Fruit fly (Drosophila melanogaster): ENCODE results near the gene Orct.

Orct gene

DNA sequence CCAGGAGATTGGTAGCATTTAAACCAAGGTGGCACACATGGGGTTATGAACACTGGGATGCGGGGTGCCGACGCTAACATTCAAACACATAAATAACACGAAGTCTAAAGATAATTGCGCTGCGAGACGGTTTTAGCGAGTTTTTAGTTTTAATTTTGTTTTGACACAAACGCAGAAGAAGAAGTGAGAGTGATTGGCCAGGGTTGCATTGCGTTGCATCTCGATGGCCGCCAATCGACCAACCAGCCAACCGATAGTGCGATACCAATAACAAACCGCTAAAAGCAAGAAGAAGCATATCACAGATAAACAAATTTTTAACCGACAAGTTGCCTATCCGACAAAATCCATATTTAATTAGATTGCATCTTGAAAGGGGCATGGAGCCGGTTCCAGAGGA is 49.3 kb upstream of the Orct start, which contains the start of the genes Spps and CG13609 (continued):
- TF ChIP-seq CG33557 (GFP tag; optimal IDR thresholded peaks at IDR 0.05), result peak; percentile 46
- peak; percentile 93 for TF ChIP-seq inv (GFP tag; IDR thresholded peaks at IDR 0.05; ENCODE audit: partially characterized antibody)
- no peak for TF ChIP-seq Oaz (GFP tag; IDR thresholded peaks at IDR 0.05)
- TF ChIP-seq slp2 (GFP tag; optimal IDR thresholded peaks at IDR 0.05), result no peak
- peak; percentile 83 for TF ChIP-seq unc-4 (GFP tag; IDR thresholded peaks at IDR 0.05; ENCODE audit: partially characterized antibody)
- no peak for TF ChIP-seq jigr1 (GFP tag; IDR thresholded peaks at IDR 0.05)
- 0 out of 2 replicates have a peak, but pooled peaks have one; percentile 5 for TF ChIP-seq CG14441 (GFP tag; IDR thresholded peaks at IDR 0.05)
- peak; percentile 28; the same call in 1 of the 2 replicates for TF ChIP-seq ranshi (GFP tag; IDR thresholded peaks at IDR 0.05)
- TF ChIP-seq ro (GFP tag; IDR thresholded peaks at IDR 0.05), result no peak
- no peak for TF ChIP-seq CG1529 (GFP tag; optimal IDR thresholded peaks at IDR 0.05)
- no peak for TF ChIP-seq Hand (GFP tag; optimal IDR thresholded peaks at IDR 0.05)
- TF ChIP-seq CG6689 (GFP tag; IDR thresholded peaks at IDR 0.05), result no peak
- no peak for TF ChIP-seq CG12744 (GFP tag; optimal IDR thresholded peaks at IDR 0.05)
- no peak for TF ChIP-seq vfl (GFP tag; optimal IDR thresholded peaks at IDR 0.05)
- peak; percentile 72 for TF ChIP-seq E2f2 (GFP tag; IDR thresholded peaks at IDR 0.05)
- TF ChIP-seq grn (GFP tag; optimal IDR thresholded peaks at IDR 0.05), result peak; percentile 65
- no peak for TF ChIP-seq CG2875 (GFP tag; optimal IDR thresholded peaks at IDR 0.05)
- no peak for TF ChIP-seq CG9876 (GFP tag; optimal IDR thresholded peaks at IDR 0.05)
- peak; percentile 74 for TF ChIP-seq CG7928 (GFP tag; optimal IDR thresholded peaks at IDR 0.05)
- TF ChIP-seq unpg (GFP tag; optimal IDR thresholded peaks at IDR 0.05), result no peak
- TF ChIP-seq sob (GFP tag; IDR thresholded peaks at IDR 0.05), result peak; percentile 47; the same call in 1 of the 2 replicates
- no peak for TF ChIP-seq CG12299 (tag; optimal IDR thresholded peaks at IDR 0.05)
- TF ChIP-seq CG13624 (GFP tag; optimal IDR thresholded peaks at IDR 0.05), result peak; percentile 65
- no peak for TF ChIP-seq dysf (GFP tag; IDR thresholded peaks at IDR 0.05)
- TF ChIP-seq Rx (GFP tag; IDR thresholded peaks at IDR 0.05), result no peak
- TF ChIP-seq Scr (GFP tag; IDR thresholded peaks at IDR 0.05; ENCODE audit: partially characterized antibody), result peak; percentile 91
- 0 out of 2 replicates have a peak, but pooled peaks have one; percentile 20 for TF ChIP-seq Nf-YA (GFP tag; IDR thresholded peaks at IDR 0.05)
- no peak for TF ChIP-seq MTF-1 (GFP tag; optimal IDR thresholded peaks at IDR 0.05; ENCODE audit: borderline replicate concordance)
- TF ChIP-seq run (tag; optimal IDR thresholded peaks at IDR 0.05), result no peak
- peak; percentile 87 for TF ChIP-seq Med (GFP tag)
- TF ChIP-seq fd64A (GFP tag; optimal IDR thresholded peaks at IDR 0.05), result no peak
- no peak for TF ChIP-seq pan (optimal IDR thresholded peaks at IDR 0.05)
- peak in 1 of 2 experiments; percentile 4 for TF ChIP-seq pan (GFP tag; optimal IDR thresholded peaks at IDR 0.05 in 1 of 2, IDR thresholded peaks at IDR 0.05 in 1 of 2)
- no peak for TF ChIP-seq Usf (GFP tag; optimal IDR thresholded peaks at IDR 0.05)
- TF ChIP-seq CG31224 (GFP tag; IDR thresholded peaks at IDR 0.05), result no peak
- TF ChIP-seq Hmr (GFP tag; optimal IDR thresholded peaks at IDR 0.05), result no peak
- peak; percentile 94 for TF ChIP-seq nerfin-2 (GFP tag; IDR thresholded peaks at IDR 0.05; ENCODE audit: partially characterized antibody)
- TF ChIP-seq shn (GFP tag; optimal IDR thresholded peaks at IDR 0.05), result no peak
- TF ChIP-seq CG12769 (tag; optimal IDR thresholded peaks at IDR 0.05), result no peak
- TF ChIP-seq fd3F (GFP tag; optimal IDR thresholded peaks at IDR 0.05), result no peak
- peak; percentile 65 for TF ChIP-seq phol (tag; optimal IDR thresholded peaks at IDR 0.05)
- peak; percentile 95 for TF ChIP-seq MBD-R2 (GFP tag; IDR thresholded peaks at IDR 0.05)
- no peak for TF ChIP-seq dati (GFP tag; IDR thresholded peaks at IDR 0.05)
- no peak for TF ChIP-seq D19B (GFP tag; optimal IDR thresholded peaks at IDR 0.05)
- TF ChIP-seq CG18262 (tag; optimal IDR thresholded peaks at IDR 0.05), result no peak
- TF ChIP-seq CG42726 (GFP tag; IDR thresholded peaks at IDR 0.05; ENCODE audit: partially characterized antibody), result peak; percentile 92
- no peak for TF ChIP-seq scrt (GFP tag; optimal IDR thresholded peaks at IDR 0.05)
- peak; percentile 100 for TF ChIP-seq CG17385 (GFP tag; optimal IDR thresholded peaks at IDR 0.05)
- TF ChIP-seq CG3281 (GFP tag; optimal IDR thresholded peaks at IDR 0.05), result peak; percentile 3
- TF ChIP-seq tna (GFP tag; IDR thresholded peaks at IDR 0.05; ENCODE audit: partially characterized antibody), result peak; percentile 93
- TF ChIP-seq HmgZ (tag; optimal IDR thresholded peaks at IDR 0.05), result peak; percentile 71
